Fruit fly (Drosophila melanogaster) whole organism, wandering third instar larva: ENCODE data around the gene tank.

ENCODE experiments used
- Abd-B ChIP-seq: fragments of >200 bp; optimal IDR thresholded peaks from 2 replicates; lab custom pipeline; 2017; ENCODE audit warnings: missing biosample characterization, missing genetic modification characterization
- CG32264 ChIP-seq: fragments of 200-800 bp; sonication (Bioruptor generic); optimal IDR thresholded peaks from 2 replicates; lab custom pipeline; 2016; ENCODE audit warnings: missing biosample characterization, missing genetic modification characterization
- CG9705 ChIP-seq: fragments of 200-800 bp; sonication (Bioruptor generic); optimal IDR thresholded peaks from 2 replicates; lab custom pipeline; 2018; ENCODE audit warnings: missing biosample characterization, mild to moderate bottlenecking, missing genetic modification characterization
- CrebA ChIP-seq: fragments of 200-800 bp; sonication (Bioruptor generic); optimal IDR thresholded peaks from 2 replicates; lab custom pipeline; 2016; ENCODE audit warnings: missing biosample characterization, mild to moderate bottlenecking, missing genetic modification characterization, borderline replicate concordance
- Dfd ChIP-seq: fragments of >200 bp; optimal IDR thresholded peaks from 2 replicates; lab custom pipeline; 2017; ENCODE audit warnings: missing biosample characterization, missing genetic modification characterization
- GATAd ChIP-seq: sonication (Bioruptor generic); optimal IDR thresholded peaks from 2 replicates; lab custom pipeline; 2016; ENCODE audit warnings: missing biosample characterization, missing genetic modification characterization
- HLH106 ChIP-seq: fragments of 200-800 bp; optimal IDR thresholded peaks from 3 replicates; lab custom pipeline; 2019; ENCODE audit warnings: missing biosample characterization, mild to moderate bottlenecking, missing genetic modification characterization, moderate library complexity
- Hnf4 ChIP-seq: fragments of 200-800 bp; sonication (Bioruptor generic); optimal IDR thresholded peaks from 2 replicates; lab custom pipeline; 2016; ENCODE audit warnings: missing biosample characterization, mild to moderate bottlenecking, missing genetic modification characterization
- Hr78 ChIP-seq: fragments of >200 bp; optimal IDR thresholded peaks from 2 replicates; lab custom pipeline; 2017; ENCODE audit warnings: missing biosample characterization, missing genetic modification characterization
- Hr83 ChIP-seq: fragments of 200-300 bp; sonication (Bioruptor generic); optimal IDR thresholded peaks from 2 replicates; lab custom pipeline; 2016; ENCODE audit warnings: missing biosample characterization, mild to moderate bottlenecking, missing genetic modification characterization, moderate library complexity; ENCODE audit not compliant: poor library complexity, severe bottlenecking
- Jra ChIP-seq: sonication (Bioruptor generic); optimal IDR thresholded peaks from 2 replicates; lab custom pipeline; 2016; ENCODE audit warnings: missing biosample characterization, missing genetic modification characterization
- Myc ChIP-seq: fragments of >200 bp; optimal IDR thresholded peaks from 2 replicates; lab custom pipeline; 2017
- N ChIP-seq: fragments of >200 bp; optimal IDR thresholded peaks from 2 replicates; lab custom pipeline; 2018; ENCODE audit warnings: missing biosample characterization, missing external identifiers, missing genetic modification characterization
- OdsH ChIP-seq: fragments of 200-800 bp; sonication (Bioruptor generic); optimal IDR thresholded peaks from 2 replicates; lab custom pipeline; 2016; ENCODE audit warnings: missing biosample characterization, mild to moderate bottlenecking, missing genetic modification characterization
- Rel ChIP-seq, 2 experiments: fragments of 200-800 bp; sonication (Bioruptor generic) in 1 of 2; optimal IDR thresholded peaks; 2 replicates in 1 of 2; 3 replicates in 1 of 2; lab custom pipeline; 2016 to 2019; ENCODE audit warnings: mild to moderate bottlenecking in 2 of 2, missing biosample characterization in 2 of 2, missing genetic modification characterization in 2 of 2, moderate library complexity in 1 of 2
- Sp1 ChIP-seq: fragments of 200-800 bp; sonication (Bioruptor generic); optimal IDR thresholded peaks from 3 replicates; lab custom pipeline; 2019; ENCODE audit warnings: missing biosample characterization, mild to moderate bottlenecking, missing genetic modification characterization, moderate library complexity
- br ChIP-seq: fragments of 200-800 bp; sonication (Bioruptor generic); optimal IDR thresholded peaks from 2 replicates; lab custom pipeline; 2016; ENCODE audit warnings: missing biosample characterization, missing genetic modification characterization
- brk ChIP-seq: fragments of 200-800 bp; sonication (Bioruptor generic); optimal IDR thresholded peaks from 2 replicates; lab custom pipeline; 2016; ENCODE audit warnings: missing biosample characterization, mild to moderate bottlenecking, missing genetic modification characterization
- dl ChIP-seq, 2 experiments: fragments of 175-275, 200-275 bp in 1 of 2; fragments of 200-275 bp in 1 of 2; sonication (Bioruptor generic); optimal IDR thresholded peaks; lab custom pipeline; 2018; ENCODE audit warnings: mild to moderate bottlenecking in 2 of 2, missing biosample characterization in 2 of 2, missing genetic modification characterization in 2 of 2, moderate library complexity in 2 of 2; ENCODE audit not compliant: partially characterized antibody in 2 of 2, insufficient read depth in 1 of 2
- dmrt93B ChIP-seq: fragments of 200-800 bp; sonication (Bioruptor generic); optimal IDR thresholded peaks from 2 replicates; lab custom pipeline; 2018; ENCODE audit warnings: missing biosample characterization, mild to moderate bottlenecking, missing genetic modification characterization
- dsf ChIP-seq: sonication (Bioruptor generic); optimal IDR thresholded peaks from 2 replicates; lab custom pipeline; 2016; ENCODE audit warnings: missing biosample characterization, missing genetic modification characterization, borderline replicate concordance
- ey ChIP-seq: fragments of 200-800 bp; sonication (Bioruptor generic); optimal IDR thresholded peaks from 2 replicates; lab custom pipeline; 2016; ENCODE audit warnings: missing biosample characterization, missing genetic modification characterization
- foxo ChIP-seq, 2 experiments: fragments of 200-800 bp; sonication (Bioruptor generic); optimal IDR thresholded peaks; 2 replicates in 1 of 2; 3 replicates in 1 of 2; lab custom pipeline; 2016 to 2017; ENCODE audit warnings: missing biosample characterization in 2 of 2, missing genetic modification characterization in 2 of 2
- fru ChIP-seq: fragments of 200-800 bp; sonication (Bioruptor generic); optimal IDR thresholded peaks from 3 replicates; lab custom pipeline; 2016; ENCODE audit warnings: missing biosample characterization, mild to moderate bottlenecking, missing genetic modification characterization
- h ChIP-seq: fragments of 200-800 bp; sonication (Bioruptor generic); optimal IDR thresholded peaks from 3 replicates; lab custom pipeline; 2016; ENCODE audit warnings: missing biosample characterization, mild to moderate bottlenecking, missing genetic modification characterization
- jim ChIP-seq: fragments of 175-275, 200-325 bp; sonication (Bioruptor generic); optimal IDR thresholded peaks from 2 replicates; lab custom pipeline; 2016; ENCODE audit warnings: missing biosample characterization, mild to moderate bottlenecking, missing genetic modification characterization
- pan ChIP-seq: fragments of >200 bp; optimal IDR thresholded peaks from 2 replicates; lab custom pipeline; 2017
- psq ChIP-seq: fragments of 200-800 bp; sonication (Bioruptor generic); optimal IDR thresholded peaks from 3 replicates; lab custom pipeline; 2017; ENCODE audit warnings: missing biosample characterization, mild to moderate bottlenecking, missing genetic modification characterization, moderate library complexity
- rgr ChIP-seq: fragments of 200-800 bp; sonication (Bioruptor generic); optimal IDR thresholded peaks from 3 replicates; lab custom pipeline; 2016; ENCODE audit warnings: missing biosample characterization, mild to moderate bottlenecking, missing genetic modification characterization
- sage ChIP-seq: fragments of 200-800 bp; sonication (Bioruptor generic); optimal IDR thresholded peaks from 2 replicates; lab custom pipeline; 2016; ENCODE audit warnings: missing biosample characterization, mild to moderate bottlenecking, missing genetic modification characterization
- tai ChIP-seq: sonication (Bioruptor generic); optimal IDR thresholded peaks from 2 replicates; lab custom pipeline; 2016; ENCODE audit warnings: missing biosample characterization, missing genetic modification characterization
- usp ChIP-seq: fragments of >200 bp; optimal IDR thresholded peaks from 2 replicates; lab custom pipeline; 2017; ENCODE audit warnings: missing biosample characterization, missing genetic modification characterization
- woc ChIP-seq: sonication (Bioruptor generic); optimal IDR thresholded peaks from 2 replicates; lab custom pipeline; 2016; ENCODE audit warnings: missing biosample characterization, mild to moderate bottlenecking, missing genetic modification characterization

tank gene

DNA sequence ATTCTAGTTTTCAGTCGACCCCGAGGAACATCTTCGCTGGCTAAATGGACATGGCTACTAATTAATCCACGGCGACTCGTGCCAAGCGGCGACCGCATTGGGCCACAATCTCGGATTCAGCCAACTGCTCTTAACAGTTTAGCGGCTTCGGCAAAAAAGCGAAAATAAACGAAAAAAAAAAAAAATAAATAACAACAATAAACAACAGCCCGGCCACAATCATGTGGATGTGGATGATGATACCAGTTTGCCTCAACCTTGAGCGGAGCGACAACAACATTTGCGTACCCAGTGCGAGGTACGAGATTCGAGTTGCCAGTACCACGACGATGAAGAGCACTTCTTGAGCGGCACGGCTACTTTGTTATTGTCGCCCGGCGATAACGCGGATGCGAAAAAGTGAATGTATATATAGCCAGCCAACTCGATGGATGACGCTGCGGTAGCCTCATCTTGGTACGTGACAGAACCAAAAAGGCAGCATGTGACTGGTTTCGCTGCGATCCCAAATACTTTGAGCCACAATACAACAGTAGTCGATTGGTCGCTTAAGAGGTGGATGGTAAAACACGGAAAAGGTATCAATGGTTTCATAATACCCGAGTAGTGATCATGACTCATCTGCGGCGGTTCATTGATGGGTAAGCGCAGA, 29.7 kb downstream of the tank start:
- TF ChIP-seq Abd-B (no peak), CrebA (no peak), jim (GFP tag; lab: Kevin White, UChicago) (no peak), psq (GFP tag; lab: Kevin White, UChicago) (peak; percentile 3), dsf (no peak), OdsH (GFP tag; lab: Kevin White, UChicago) (no peak), Jra (no peak), foxo (GFP tag; optimal IDR thresholded peaks at IDR 0.05; lab: Kevin White, UChicago) (no peak), Sp1 (no peak), tai (GFP tag; lab: Kevin White, UChicago) (no peak), rgr (GFP tag; lab: Kevin White, UChicago) (no peak), fru (GFP tag; lab: Kevin White, UChicago) (peak; percentile 29), ey (GFP tag; lab: Kevin White, UChicago) (no peak), HLH106 (tag; lab: Kevin White, UChicago) (no peak), sage (GFP tag; lab: Kevin White, UChicago) (no peak), woc (peak; percentile 59), usp (GFP tag; lab: Kevin White, UChicago) (no peak), GATAd (GFP tag; lab: Kevin White, UChicago) (no peak), Hr78 (GFP tag; lab: Kevin White, UChicago) (no peak), Rel (GFP tag; optimal IDR thresholded peaks at IDR 0.05; lab: Kevin White, UChicago) (no peak), Rel (tag; optimal IDR thresholded peaks at IDR 0.05; lab: Kevin White, UChicago) (no peak), pan (no peak), CG32264 (no peak), brk (no peak), dmrt93B (GFP tag; lab: Kevin White, UChicago) (no peak), h (GFP tag; lab: Kevin White, UChicago) (peak; percentile 21)

DNA sequence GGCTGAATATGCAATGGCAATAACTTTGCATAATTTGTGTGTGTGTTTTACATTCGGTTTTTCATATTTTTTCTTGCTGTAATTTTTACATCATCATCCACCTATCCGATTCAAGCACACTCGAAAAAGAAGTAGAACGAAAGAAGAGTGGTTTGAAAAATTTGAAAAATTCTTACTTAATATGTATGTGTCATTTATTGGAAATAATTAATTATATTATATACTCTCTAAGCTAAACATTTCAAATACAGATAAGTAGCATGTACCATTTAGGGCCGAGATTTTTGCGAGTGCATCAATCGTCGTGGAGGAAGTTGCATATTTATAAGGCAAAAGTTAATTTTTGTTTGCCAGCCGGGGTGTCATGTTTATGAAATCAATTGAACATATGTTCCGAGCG, 31.7 kb downstream of the tank start:
- TF ChIP-seq Dfd (GFP tag; lab: Kevin White, UChicago) (no peak), N (no peak), psq (GFP tag; lab: Kevin White, UChicago) (no peak), Sp1 (no peak), dl (GFP tag; optimal IDR thresholded peaks at IDR 0.05; lab: Kevin White, UChicago; ENCODE audit: insufficient read depth in 1 of 2, partially characterized antibody in 2 of 2) (no peak), Jra (no peak), CG32264 (no peak), CrebA (no peak), Hnf4 (GFP tag; lab: Kevin White, UChicago) (no peak), Hr78 (GFP tag; lab: Kevin White, UChicago) (no peak), woc (no peak), Hr83 (GFP tag; lab: Kevin White, UChicago) (no peak), br (GFP tag; lab: Kevin White, UChicago) (no peak), Myc (lab: Kevin White, UChicago) (no peak)

DNA sequence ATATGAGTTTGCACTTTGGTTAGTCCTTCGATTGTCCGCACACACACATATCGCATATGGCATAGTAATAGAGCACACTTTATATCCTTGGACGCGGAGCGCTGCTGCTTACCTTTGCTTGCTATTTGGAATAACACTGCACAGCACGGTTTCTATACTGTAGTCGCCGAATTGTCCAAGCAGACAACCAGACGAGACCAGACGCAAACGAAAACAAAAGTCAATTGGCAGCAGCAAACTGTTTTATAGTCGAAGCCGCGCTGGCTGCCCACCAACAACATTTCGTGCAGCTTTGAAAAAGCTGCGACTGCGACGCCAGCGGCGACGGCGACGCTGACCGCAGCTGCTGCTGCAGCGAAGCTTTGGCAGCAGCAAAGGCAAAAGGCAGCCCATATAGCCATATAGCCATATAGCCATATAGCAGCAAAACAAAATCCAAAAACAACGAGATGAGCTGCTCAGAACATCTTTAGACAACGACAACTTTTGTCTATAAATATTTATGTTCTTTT, 36.0 kb downstream of the tank start, which contains the start of gene slf:
slf (minus strand) TSS at position 219 of the 512 bp plus-strand sequence.
- TF ChIP-seq dsf (no peak), usp (GFP tag; lab: Kevin White, UChicago) (no peak), dmrt93B (GFP tag; lab: Kevin White, UChicago) (no peak), CG32264 (no peak), brk (no peak), CG9705 (GFP tag; lab: Kevin White, UChicago) (no peak), Myc (lab: Kevin White, UChicago) (no peak), rgr (GFP tag; lab: Kevin White, UChicago) (no peak), Hr78 (GFP tag; lab: Kevin White, UChicago) (no peak)

DNA sequence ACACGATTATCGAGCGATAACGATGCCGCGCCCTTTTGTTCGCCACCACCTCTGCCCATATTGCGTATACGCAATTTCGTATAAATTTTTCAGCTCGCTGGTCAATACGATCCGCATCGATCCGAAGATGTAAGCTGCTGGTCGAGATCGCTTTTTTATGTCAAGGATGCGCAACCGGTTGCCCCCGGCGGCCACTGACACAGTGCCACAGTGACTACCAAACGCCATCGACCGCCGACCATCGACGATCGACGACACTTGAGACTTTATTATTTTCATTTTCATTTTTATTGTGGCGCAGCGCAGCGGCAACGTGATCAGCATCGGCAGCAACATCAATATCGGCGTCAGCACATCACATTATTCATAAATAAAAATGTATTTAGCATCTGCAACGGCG, 37.8 kb downstream of the tank start:
- no peak for TF ChIP-seq woc
- no peak for TF ChIP-seq brk
- TF ChIP-seq pan, result no peak
- TF ChIP-seq foxo (GFP tag; optimal IDR thresholded peaks at IDR 0.05; lab: Kevin White, UChicago), result no peak
- TF ChIP-seq usp (GFP tag; lab: Kevin White, UChicago), result no peak
